Worm (Caenorhabditis elegans): ENCODE measurements around the gene Y53C12A.3.

The Y53C12A.3 gene

DNA sequence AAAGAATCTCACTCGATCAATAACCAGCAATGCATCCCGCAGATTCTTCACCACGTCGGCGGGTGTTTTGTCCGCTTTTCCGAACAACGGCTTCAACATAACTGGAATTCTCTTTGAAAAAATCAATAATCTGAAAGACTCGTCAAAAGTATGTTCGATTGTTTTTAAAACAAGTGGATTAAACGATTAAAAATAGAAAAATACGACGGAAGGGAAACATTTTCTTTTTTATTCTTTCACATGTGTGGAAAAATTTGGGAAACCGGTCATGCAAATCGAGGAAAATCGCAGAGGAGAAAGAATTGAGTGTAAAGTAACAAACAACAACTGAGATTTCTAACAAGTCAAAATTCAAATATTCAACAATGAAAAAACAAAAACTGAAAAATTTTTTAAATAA lies 2.4 kb downstream of the Y53C12A.3 start, which contains the start of gene mop-25.2:
Gene mop-25.2, minus strand, starts transcription at position 101 of the 400 bp plus-strand sequence.
- TF ChIP-seq nfya-1 (tag; optimal IDR thresholded peaks at IDR 0.05): no peak
- TF ChIP-seq zip-5 (tag; optimal IDR thresholded peaks at IDR 0.05): no peak
- TF ChIP-seq ceh-19 (GFP tag; optimal IDR thresholded peaks at IDR 0.05): no peak
- no peak for TF ChIP-seq odd-2 (tag; optimal IDR thresholded peaks at IDR 0.05)
- no peak for TF ChIP-seq pat-9 (tag; optimal IDR thresholded peaks at IDR 0.05)
- TF ChIP-seq unc-55 (GFP tag; optimal IDR thresholded peaks at IDR 0.05): no peak
- TF ChIP-seq K02D7.2 (tag; optimal IDR thresholded peaks at IDR 0.05): no peak
- TF ChIP-seq ama-1 (optimal IDR thresholded peaks at IDR 0.05): no peak
- TF ChIP-seq elt-4 (tag; optimal IDR thresholded peaks at IDR 0.05): no peak
- TF ChIP-seq che-1 (tag; optimal IDR thresholded peaks at IDR 0.05): no peak
- no peak for TF ChIP-seq C08G9.2 (tag; optimal IDR thresholded peaks at IDR 0.05)
- no peak for TF ChIP-seq nhr-11 (tag; optimal IDR thresholded peaks at IDR 0.05)

DNA sequence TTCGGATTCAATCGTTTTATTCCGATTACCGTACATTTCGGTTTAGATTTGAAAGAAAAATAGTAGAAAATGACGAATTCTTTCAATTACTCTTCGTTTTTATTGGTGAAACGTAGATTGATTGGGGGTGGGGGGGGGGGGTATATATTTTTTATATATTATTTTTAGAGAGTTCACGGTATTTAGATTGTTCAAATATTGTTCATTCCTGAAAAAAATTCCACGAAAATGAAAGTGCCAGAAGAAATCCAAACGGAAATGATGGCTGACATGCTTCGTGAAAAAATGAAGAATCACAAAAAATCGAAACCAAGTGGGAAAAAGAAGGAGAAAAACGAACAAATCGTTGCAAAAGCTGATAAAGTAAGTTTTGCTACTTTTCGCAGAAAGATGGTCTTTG lies 5.7 kb downstream of the Y53C12A.3 start, which contains the start of the genes Y53C12A.8 and Y53C12A.7:
Gene Y53C12A.8, minus strand, starts transcription at position 101 of the 400 bp plus-strand sequence.
Gene Y53C12A.7, plus strand, starts transcription at position 181 of the 400 bp plus-strand sequence.
- TF ChIP-seq ceh-22 (tag; optimal IDR thresholded peaks at IDR 0.05) (no peak), sox-4 (tag; optimal IDR thresholded peaks at IDR 0.05) (no peak), ztf-16 (tag; optimal IDR thresholded peaks at IDR 0.05) (no peak), ama-1 (optimal IDR thresholded peaks at IDR 0.05) (no peak), ceh-2 (tag; optimal IDR thresholded peaks at IDR 0.05) (no peak), K09A11.1 (tag; optimal IDR thresholded peaks at IDR 0.05; ENCODE audit: insufficient read depth) (no peak), ets-4 (tag; optimal IDR thresholded peaks at IDR 0.05) (no peak), ceh-48 (tag; optimal IDR thresholded peaks at IDR 0.05) (no peak), hlh-15 (tag; optimal IDR thresholded peaks at IDR 0.05) (no peak), fax-1 (tag; optimal IDR thresholded peaks at IDR 0.05) (no peak), ceh-30 (tag; optimal IDR thresholded peaks at IDR 0.05) (no peak), nhr-11 (tag; optimal IDR thresholded peaks at IDR 0.05) (no peak), ceh-6 (GFP tag; optimal IDR thresholded peaks at IDR 0.05) (no peak), pqm-1 (tag; optimal IDR thresholded peaks at IDR 0.05) (no peak), hlh-13 (GFP tag; optimal IDR thresholded peaks at IDR 0.05) (no peak), pha-2 (tag; optimal IDR thresholded peaks at IDR 0.05) (no peak), elt-4 (tag; optimal IDR thresholded peaks at IDR 0.05) (no peak)

DNA sequence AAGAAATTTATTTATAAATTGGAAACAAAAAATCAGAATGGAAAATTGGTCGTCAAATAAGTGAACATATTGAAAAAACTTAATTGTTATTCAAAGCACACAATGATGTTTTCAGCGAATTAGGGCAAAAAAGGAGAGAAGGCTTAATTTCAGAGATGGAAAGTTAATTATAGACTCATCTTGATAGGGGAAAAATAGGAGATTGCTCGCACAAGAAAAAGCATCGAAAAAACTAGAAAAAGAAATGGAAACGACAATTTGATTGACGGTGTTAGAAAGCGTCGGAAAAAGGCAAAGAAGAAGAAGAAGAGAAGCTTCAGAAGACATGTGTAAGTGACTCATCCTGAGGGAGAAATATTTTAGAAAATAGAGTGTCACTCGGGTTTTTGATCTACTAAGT lies 10.1 kb downstream of the Y53C12A.3 start:
- TF ChIP-seq unc-42 (tag; optimal IDR thresholded peaks at IDR 0.05) (peak; percentile 55), odd-2 (tag; optimal IDR thresholded peaks at IDR 0.05) (no peak)

- TF ChIP-seq ceh-24 (tag; optimal IDR thresholded peaks at IDR 0.05) (no peak), ztf-16 (tag; optimal IDR thresholded peaks at IDR 0.05) (no peak), fkh-10 (GFP tag; optimal IDR thresholded peaks at IDR 0.05) (no peak), pax-1 (tag; optimal IDR thresholded peaks at IDR 0.05) (no peak), ets-4 (tag; optimal IDR thresholded peaks at IDR 0.05) (no peak), hlh-13 (GFP tag; optimal IDR thresholded peaks at IDR 0.05) (no peak), ref-2 (tag; optimal IDR thresholded peaks at IDR 0.05) (no peak), nhr-11 (tag; optimal IDR thresholded peaks at IDR 0.05) (no peak), ceh-30 (tag; optimal IDR thresholded peaks at IDR 0.05) (no peak), hlh-6 (tag; optimal IDR thresholded peaks at IDR 0.05) (no peak)
These were observed 14.2 kb downstream of the Y53C12A.3 start, which contains the start of gene nlp-11 for ce11 chrII:9691839-9692238. Gene nlp-11, minus strand, starts transcription at chrII:9691939.

DNA sequence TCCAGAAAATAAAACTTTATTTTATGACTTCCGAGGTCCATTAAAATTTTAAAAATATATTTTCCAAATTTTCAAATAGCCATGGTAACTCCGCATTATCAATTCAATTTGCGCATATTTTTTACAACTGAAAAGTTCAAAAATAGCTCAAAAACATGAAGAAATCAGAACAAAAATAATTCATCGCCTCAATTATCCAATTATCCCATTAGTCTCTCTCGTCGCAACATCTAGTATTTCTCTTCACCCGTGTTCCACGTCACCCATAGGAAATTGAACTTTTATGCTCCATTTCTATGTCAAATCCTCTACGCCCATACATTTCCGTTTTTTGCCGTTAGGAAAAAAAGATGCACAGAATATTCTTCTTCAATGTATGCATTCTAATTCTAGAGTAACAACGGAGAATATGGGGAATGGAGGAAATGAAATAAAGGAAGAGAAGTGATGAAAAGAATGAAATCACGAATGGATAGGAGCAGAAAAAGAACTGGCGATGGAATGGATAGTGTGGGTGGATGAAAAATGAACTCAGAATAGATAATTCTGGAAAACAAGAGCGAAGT lies 15.9 kb downstream of the Y53C12A.3 start:
- TF ChIP-seq unc-42 (tag; optimal IDR thresholded peaks at IDR 0.05) (peak; percentile 78), unc-55 (GFP tag; optimal IDR thresholded peaks at IDR 0.05) (no peak)

Measured in whole organism, late embryonic.